Fruit fly (Drosophila melanogaster) whole organism, embryonic: ENCODE data around the gene RpL7A.

Experiments
- Aef1 ChIP-seq: fragments of 200-800 bp; sonication (Bioruptor generic); IDR thresholded peaks from 3 replicates; pipeline ENCODE4 v1.3.6; 2022; ENCODE audit warnings: missing biosample characterization, missing genetic modification characterization
- B-H2 ChIP-seq: fragments of 200-800 bp; sonication (Bioruptor generic); optimal IDR thresholded peaks from 2 replicates; lab custom pipeline; 2018; ENCODE audit warnings: missing biosample characterization, mild to moderate bottlenecking, missing genetic modification characterization
- Bdp1 ChIP-seq: fragments of 200-800 bp; sonication (Bioruptor generic); optimal IDR thresholded peaks from 3 replicates; lab custom pipeline; 2016; ENCODE audit warnings: missing biosample characterization, missing genetic modification characterization
- CG10209 ChIP-seq: fragments of 200-800 bp; sonication (Bioruptor generic); optimal IDR thresholded peaks from 3 replicates; lab custom pipeline; 2017; ENCODE audit warnings: missing biosample characterization, mild to moderate bottlenecking, missing genetic modification characterization, missing genetic modification reagents
- CG13123 ChIP-seq: fragments of 200-800 bp; sonication (Bioruptor generic); optimal IDR thresholded peaks from 2 replicates; lab custom pipeline; 2016; ENCODE audit warnings: missing biosample characterization, missing genetic modification characterization
- CG14050 ChIP-seq: fragments of 200-800 bp; sonication (Bioruptor generic); IDR thresholded peaks from 3 replicates; pipeline ENCODE4 v1.3.6; 2022; ENCODE audit warnings: missing biosample characterization, missing genetic modification characterization
- CG1602 ChIP-seq: fragments of 200-800 bp; sonication (Bioruptor generic); optimal IDR thresholded peaks from 3 replicates; lab custom pipeline; 2016; ENCODE audit warnings: missing biosample characterization, missing genetic modification characterization
- CG17829 ChIP-seq: fragments of 200-800 bp; optimal IDR thresholded peaks from 2 replicates; lab custom pipeline; 2019; ENCODE audit warnings: missing biosample characterization, mild to moderate bottlenecking, missing genetic modification characterization, moderate library complexity
- CG3163 ChIP-seq: fragments of 200-800 bp; sonication (Bioruptor generic); optimal IDR thresholded peaks from 3 replicates; lab custom pipeline; 2016; ENCODE audit warnings: missing biosample characterization, missing genetic modification characterization
- CG4282 ChIP-seq: fragments of 200-800 bp; sonication (Bioruptor generic); optimal IDR thresholded peaks from 2 replicates; lab custom pipeline; 2016; ENCODE audit warnings: missing biosample characterization, missing genetic modification characterization
- CG4404 ChIP-seq: fragments of 200-800 bp; sonication (Bioruptor generic); IDR thresholded peaks from 2 replicates; pipeline ENCODE4 v1.3.6; 2022; ENCODE audit warnings: missing biosample characterization, missing genetic modification characterization
- CG4424 ChIP-seq: fragments of 200-800 bp; sonication (Bioruptor generic); optimal IDR thresholded peaks from 3 replicates; lab custom pipeline; 2016; ENCODE audit warnings: missing biosample characterization, missing genetic modification characterization
- CG4820 ChIP-seq: fragments of 200-800 bp; sonication (Bioruptor generic); optimal IDR thresholded peaks from 3 replicates; lab custom pipeline; 2016; ENCODE audit warnings: missing biosample characterization, missing genetic modification characterization
- CG6175 ChIP-seq: fragments of 200-800 bp; sonication (Bioruptor generic); IDR thresholded peaks from 3 replicates; pipeline ENCODE4 v1.3.6; 2022; ENCODE audit warnings: missing biosample characterization, missing genetic modification characterization
- CG6272 ChIP-seq: fragments of 200-800 bp; sonication (Bioruptor generic); IDR thresholded peaks from 2 replicates; pipeline ENCODE4 v1.3.6; 2022; ENCODE audit warnings: missing biosample characterization, missing genetic modification characterization
- CG6765 ChIP-seq: fragments of 200-800 bp; sonication (Bioruptor generic); optimal IDR thresholded peaks from 3 replicates; lab custom pipeline; 2017; ENCODE audit warnings: missing biosample characterization, mild to moderate bottlenecking, missing genetic modification characterization
- CG7987 ChIP-seq: fragments of 200-800 bp; sonication (Bioruptor generic); optimal IDR thresholded peaks from 2 replicates; lab custom pipeline; 2018; ENCODE audit warnings: missing biosample characterization, mild to moderate bottlenecking, missing genetic modification characterization, moderate library complexity
- CG8290 ChIP-seq, 3 experiments: fragments of 200-800 bp; sonication (Bioruptor generic); optimal IDR thresholded peaks; 2 replicates each; lab custom pipeline; 2016 to 2019; ENCODE audit warnings: missing biosample characterization in 3 of 3, missing genetic modification characterization in 3 of 3, mild to moderate bottlenecking in 2 of 3, moderate library complexity in 1 of 3
- Doc2 ChIP-seq: fragments of 200-800 bp; sonication (Bioruptor generic); IDR thresholded peaks from 2 replicates; pipeline ENCODE4 v1.3.6; 2022; ENCODE audit warnings: missing biosample characterization, missing genetic modification characterization
- GATAe ChIP-seq: fragments of 200-800 bp; sonication (Bioruptor generic); conservative IDR thresholded peaks from 2 replicates; pipeline ENCODE4 v1.3.6; 2022; ENCODE audit warnings: missing biosample characterization, missing genetic modification characterization
- HHEX ChIP-seq: fragments of 200-800 bp; sonication (Bioruptor generic); optimal IDR thresholded peaks from 3 replicates; lab custom pipeline; 2017; ENCODE audit warnings: missing biosample characterization, mild to moderate bottlenecking, missing genetic modification characterization, missing genetic modification reagents
- HLH4C ChIP-seq: fragments of 200-800 bp; sonication (Bioruptor generic); IDR thresholded peaks from 3 replicates; pipeline ENCODE4 v1.3.6; 2022; ENCODE audit warnings: missing biosample characterization, missing genetic modification characterization; ENCODE audit not compliant: partially characterized antibody
- HmgD ChIP-seq: fragments of 200-800 bp; sonication (Bioruptor generic); optimal IDR thresholded peaks from 3 replicates; lab custom pipeline; 2016; ENCODE audit warnings: missing biosample characterization, missing genetic modification characterization
- Hmr ChIP-seq: fragments of 200-800 bp; sonication (Bioruptor generic); optimal IDR thresholded peaks from 3 replicates; lab custom pipeline; 2017; ENCODE audit warnings: mild to moderate bottlenecking, missing biosample characterization, missing genetic modification reagents, missing genetic modification characterization
- Mes4 ChIP-seq: fragments of 200-800 bp; sonication (Bioruptor generic); optimal IDR thresholded peaks from 2 replicates; lab custom pipeline; 2016; ENCODE audit warnings: missing biosample characterization, missing genetic modification characterization
- NK7.1 ChIP-seq: fragments of 200-800 bp; sonication (Bioruptor generic); optimal IDR thresholded peaks from 3 replicates; lab custom pipeline; 2016; ENCODE audit warnings: missing biosample characterization, missing genetic modification characterization
- Oaz ChIP-seq: fragments of 200-800 bp; sonication (Bioruptor generic); IDR thresholded peaks from 2 replicates; pipeline ENCODE4 v1.3.6; 2022; ENCODE audit warnings: missing biosample characterization, missing genetic modification characterization
- Poxn ChIP-seq: fragments of 200-800 bp; sonication (Bioruptor generic); IDR thresholded peaks from 2 replicates; pipeline ENCODE4 v1.3.6; 2022; ENCODE audit warnings: missing biosample characterization, missing genetic modification characterization
- Sox100B ChIP-seq: fragments of 200-800 bp; sonication (Bioruptor generic); optimal IDR thresholded peaks from 3 replicates; lab custom pipeline; 2018; ENCODE audit warnings: missing biosample characterization, mild to moderate bottlenecking, missing genetic modification characterization
- Ssrp ChIP-seq: fragments of 200-800 bp; sonication (Bioruptor generic); optimal IDR thresholded peaks from 2 replicates; lab custom pipeline; 2018; ENCODE audit warnings: missing biosample characterization, mild to moderate bottlenecking, missing genetic modification characterization, moderate library complexity
- Trl ChIP-seq, 3 experiments: fragments of >200 bp in 2 of 3; fragments of 200-800 bp in 1 of 3; sonication (Bioruptor generic) in 1 of 3; optimal IDR thresholded peaks; 2 replicates in 1 of 3; 3 replicates in 2 of 3; lab custom pipeline; 2016 to 2017; ENCODE audit warnings: missing biosample characterization in 1 of 3, missing genetic modification characterization in 1 of 3
- abd-A ChIP-seq: fragments of 200-800 bp; sonication (Bioruptor generic); optimal IDR thresholded peaks from 3 replicates; lab custom pipeline; 2019; ENCODE audit warnings: missing biosample characterization, mild to moderate bottlenecking, missing genetic modification characterization, moderate library complexity
- ac ChIP-seq: fragments of 200-800 bp; sonication (Bioruptor generic); optimal IDR thresholded peaks from 3 replicates; lab custom pipeline; 2017; ENCODE audit warnings: missing biosample characterization, mild to moderate bottlenecking, missing genetic modification characterization
- bsh ChIP-seq, 2 experiments: fragments of 200-800 bp; sonication (Bioruptor generic); optimal IDR thresholded peaks; 2 replicates each; lab custom pipeline; 2017 to 2018; ENCODE audit warnings: mild to moderate bottlenecking in 2 of 2, missing biosample characterization in 2 of 2, missing genetic modification characterization in 2 of 2, moderate library complexity in 1 of 2
- cas ChIP-seq: fragments of 200-800 bp; sonication (Bioruptor generic); IDR thresholded peaks from 2 replicates; pipeline ENCODE4 v1.3.6; 2022; ENCODE audit warnings: missing biosample characterization, missing genetic modification characterization
- corto ChIP-seq: fragments of 200-800 bp; sonication (Bioruptor generic); optimal IDR thresholded peaks from 2 replicates; lab custom pipeline; 2016; ENCODE audit warnings: missing biosample characterization, mild to moderate bottlenecking, missing genetic modification characterization, moderate library complexity
- ham ChIP-seq: fragments of 200-800 bp; sonication (Bioruptor generic); IDR thresholded peaks from 2 replicates; pipeline ENCODE4 v1.3.6; 2022; ENCODE audit warnings: missing biosample characterization, missing genetic modification characterization
- hkb ChIP-seq, 2 experiments: fragments of 200-800 bp in 1 of 2; fragments of >200 bp in 1 of 2; sonication (Bioruptor generic) in 1 of 2; IDR thresholded peaks in 1 of 2; optimal IDR thresholded peaks in 1 of 2; 2 replicates each; pipeline versions ENCODE4 v1.3.6 to Lab custom; 2017 to 2022; ENCODE audit warnings: missing biosample characterization in 1 of 2, missing genetic modification characterization in 1 of 2
- insv ChIP-seq, 2 experiments: fragments of 200-800 bp; sonication (Bioruptor generic); optimal IDR thresholded peaks; 3 replicates each; lab custom pipeline; 2016 to 2018; ENCODE audit warnings: missing biosample characterization in 2 of 2, missing genetic modification characterization in 2 of 2
- mirr ChIP-seq: fragments of 200-800 bp; sonication (Bioruptor generic); optimal IDR thresholded peaks from 3 replicates; lab custom pipeline; 2018; ENCODE audit warnings: missing biosample characterization, mild to moderate bottlenecking, missing genetic modification characterization
- pb ChIP-seq: fragments of 200-800 bp; sonication (Bioruptor generic); optimal IDR thresholded peaks from 3 replicates; lab custom pipeline; 2016; ENCODE audit warnings: missing biosample characterization, missing genetic modification characterization
- pita ChIP-seq: fragments of 200-800 bp; sonication (Bioruptor generic); optimal IDR thresholded peaks from 2 replicates; lab custom pipeline; 2017; ENCODE audit warnings: missing biosample characterization, mild to moderate bottlenecking, missing genetic modification characterization
- slou ChIP-seq: fragments of 200-800 bp; sonication (Bioruptor generic); optimal IDR thresholded peaks from 3 replicates; lab custom pipeline; 2016; ENCODE audit warnings: missing biosample characterization, missing genetic modification characterization
- sqz ChIP-seq: fragments of 200-800 bp; sonication (Bioruptor generic); optimal IDR thresholded peaks from 3 replicates; lab custom pipeline; 2018; ENCODE audit warnings: missing biosample characterization, mild to moderate bottlenecking, missing genetic modification characterization
- tll ChIP-seq, 2 experiments: fragments of 200-800 bp in 1 of 2; fragments of >200 bp in 1 of 2; sonication (Bioruptor generic) in 1 of 2; optimal IDR thresholded peaks; 2 replicates each; lab custom pipeline; 2017 to 2019; ENCODE audit warnings: missing biosample characterization in 2 of 2, missing genetic modification characterization in 2 of 2, mild to moderate bottlenecking in 1 of 2, moderate library complexity in 1 of 2
- toy ChIP-seq: fragments of 200-800 bp; sonication (Bioruptor generic); IDR thresholded peaks from 2 replicates; pipeline ENCODE4 v1.3.6; 2022; ENCODE audit warnings: missing biosample characterization, missing genetic modification characterization
- z ChIP-seq: fragments of 200-800 bp; sonication (Bioruptor generic); IDR thresholded peaks from 3 replicates; pipeline ENCODE4 v1.3.6; 2022; ENCODE audit warnings: missing biosample characterization, missing genetic modification characterization
- zfh2 ChIP-seq: fragments of 200-800 bp; sonication (Bioruptor generic); optimal IDR thresholded peaks from 2 replicates; lab custom pipeline; 2016; ENCODE audit warnings: missing biosample characterization, missing genetic modification characterization

The RpL7A gene

dm6 chrX:6571234-6571915 lies 38.2 kb upstream of the RpL7A start (continued):
- TF ChIP-seq HLH4C (GFP tag; lab: Robert Waterston, UW) (no peak), Ssrp (tag; lab: Kevin White, UChicago) (peak; percentile 93), CG10209 (GFP tag; lab: Kevin White, UChicago) (peak; percentile 90), CG1602 (peak; percentile 77), CG6175 (GFP tag; lab: Robert Waterston, UW) (no peak), Sox100B (peak; percentile 95), Doc2 (GFP tag; lab: Robert Waterston, UW) (no peak), Trl (optimal IDR thresholded peaks at IDR 0.05; lab: Kevin White, UChicago) (peak in 1 of 2 experiments; percentile 55), Trl (GFP tag; optimal IDR thresholded peaks at IDR 0.05; lab: Kevin White, UChicago) (no peak), corto (GFP tag; lab: Kevin White, UChicago) (no peak), GATAe (GFP tag; lab: Robert Waterston, UW) (no peak), Oaz (GFP tag; lab: Robert Waterston, UW) (peak; percentile 62), hkb (optimal IDR thresholded peaks at IDR 0.05; lab: Kevin White, UChicago) (no peak), hkb (GFP tag; IDR thresholded peaks at IDR 0.05; lab: Robert Waterston, UW) (peak; percentile 92), Poxn (GFP tag; lab: Robert Waterston, UW) (no peak), pita (GFP tag; lab: Kevin White, UChicago) (no peak), CG3163 (no peak), CG4282 (GFP tag; lab: Kevin White, UChicago) (no peak), CG8290 (GFP tag; optimal IDR thresholded peaks at IDR 0.05; lab: Kevin White, UChicago) (no peak), CG8290 (tag; optimal IDR thresholded peaks at IDR 0.05; lab: Kevin White, UChicago) (peak; percentile 17 to 62), tll (GFP tag; optimal IDR thresholded peaks at IDR 0.05; lab: Kevin White, UChicago) (no peak), Bdp1 (GFP tag; lab: Kevin White, UChicago) (no peak), CG4404 (GFP tag; lab: Robert Waterston, UW) (peak; percentile 75), ac (GFP tag; lab: Kevin White, UChicago) (peak; percentile 80), Hmr (GFP tag; lab: Kevin White, UChicago) (peak; percentile 80), cas (GFP tag; lab: Robert Waterston, UW) (no peak; the same call in 1 of the 2 replicates), sqz (GFP tag; lab: Kevin White, UChicago) (peak; percentile 88), insv (GFP tag; optimal IDR thresholded peaks at IDR 0.05; lab: Kevin White, UChicago) (peak in 1 of 2 experiments; percentile 20), CG13123 (GFP tag; lab: Kevin White, UChicago) (peak; percentile 53), abd-A (tag; lab: Kevin White, UChicago) (no peak), HHEX (GFP tag; lab: Kevin White, UChicago) (peak; percentile 76), z (GFP tag; lab: Robert Waterston, UW) (no peak), B-H2 (GFP tag; lab: Kevin White, UChicago) (peak; percentile 20), ham (GFP tag; lab: Robert Waterston, UW) (no peak), NK7.1 (no peak), CG4424 (GFP tag; lab: Kevin White, UChicago) (peak; percentile 86), toy (GFP tag; lab: Robert Waterston, UW) (no peak), Aef1 (GFP tag; lab: Robert Waterston, UW) (peak; percentile 64), mirr (GFP tag; lab: Kevin White, UChicago) (no peak), HmgD (GFP tag; lab: Kevin White, UChicago) (no peak), CG14050 (GFP tag; lab: Robert Waterston, UW) (peak; percentile 65), CG6272 (GFP tag; lab: Robert Waterston, UW) (no peak), Mes4 (GFP tag; lab: Kevin White, UChicago) (peak; percentile 41), CG17829 (peak; percentile 95), pb (GFP tag; lab: Kevin White, UChicago) (no peak), CG6765 (GFP tag; lab: Kevin White, UChicago) (peak; percentile 35), CG7987 (GFP tag; lab: Kevin White, UChicago) (no peak), bsh (GFP tag; optimal IDR thresholded peaks at IDR 0.05; lab: Kevin White, UChicago) (peak; percentile 88 to 93), CG4820 (peak; percentile 86), zfh2 (GFP tag; lab: Kevin White, UChicago) (no peak), slou (GFP tag; lab: Kevin White, UChicago) (no peak)
